Worm (Caenorhabditis elegans): ENCODE data around the gene R02F2.5.

R02F2.5 gene

DNA sequence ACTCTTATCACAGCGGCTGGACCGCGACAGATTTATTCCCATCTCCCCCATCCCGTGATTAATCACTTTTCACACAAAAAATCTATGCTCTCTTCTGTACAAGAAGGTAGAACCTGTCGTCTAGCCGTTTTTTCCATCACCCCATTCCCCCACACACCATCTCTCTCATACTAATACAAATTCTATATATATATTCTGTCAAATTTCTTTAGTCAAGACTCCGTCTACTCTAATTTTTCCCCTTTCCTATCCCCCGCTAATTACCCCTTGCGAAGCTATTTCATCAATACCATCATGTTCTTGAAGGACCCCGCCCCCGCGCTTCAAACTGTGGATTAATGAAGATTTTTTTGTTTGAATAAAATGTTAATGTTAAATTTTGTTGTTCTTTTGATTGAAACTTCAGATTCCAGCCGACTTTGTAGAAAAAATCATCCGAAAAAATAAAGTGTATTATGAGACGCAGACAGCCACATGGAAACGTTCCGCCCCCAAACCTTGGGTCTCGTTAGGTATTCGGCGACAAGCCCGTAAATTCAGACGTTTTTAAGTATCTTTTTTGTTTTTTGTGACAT lies 27.0 kb downstream of the R02F2.5 start (continued):
- TF ChIP-seq unc-130 (GFP tag; optimal IDR thresholded peaks at IDR 0.05) = no peak
- peak in 1 of 3 experiments; percentile 9 for TF ChIP-seq lin-35 (GFP tag; optimal IDR thresholded peaks at IDR 0.05)
- no peak for TF ChIP-seq lsy-27 (tag; optimal IDR thresholded peaks at IDR 0.05; ENCODE audit: borderline replicate concordance, insufficient read depth)
- TF ChIP-seq ztf-3 (GFP tag; optimal IDR thresholded peaks at IDR 0.05) = peak; percentile 48
- TF ChIP-seq mes-4 (tag; optimal IDR thresholded peaks at IDR 0.05) = no peak
- TF ChIP-seq F10E7.11 (tag; optimal IDR thresholded peaks at IDR 0.05) = peak; percentile 65
- no peak for TF ChIP-seq F49E8.2 (tag; optimal IDR thresholded peaks at IDR 0.05; ENCODE audit: insufficient read depth)
- peak; percentile 89; the same call in 1 of the 2 replicates for TF ChIP-seq Y53G8AR.9 (GFP tag; conservative IDR thresholded peaks at IDR 0.05)
- no peak for TF ChIP-seq C17E4.6 (GFP tag; IDR thresholded peaks at IDR 0.05)
- TF ChIP-seq him-1 (tag; optimal IDR thresholded peaks at IDR 0.05) = no peak
- no peak for TF ChIP-seq snpc-4 (GFP tag; optimal IDR thresholded peaks at IDR 0.05)
- TF ChIP-seq snpc-4 (tag; optimal IDR thresholded peaks at IDR 0.05) = peak in 1 of 4 experiments; percentile 12
- no peak for TF ChIP-seq akir-1 (GFP tag; optimal IDR thresholded peaks at IDR 0.05)
- no peak for TF ChIP-seq ccch-3 (GFP tag; optimal IDR thresholded peaks at IDR 0.05)
- TF ChIP-seq tbp1 (GFP tag; optimal IDR thresholded peaks at IDR 0.05) = no peak
- TF ChIP-seq rpc-1 (optimal IDR thresholded peaks at IDR 0.05) = no peak
- TF ChIP-seq rpc-1 (tag; optimal IDR thresholded peaks at IDR 0.05) = no peak
- no peak for TF ChIP-seq lsl-1 (GFP tag; optimal IDR thresholded peaks at IDR 0.05)
- peak; percentile 22 for TF ChIP-seq attf-5 (GFP tag; optimal IDR thresholded peaks at IDR 0.05)
- no peak; the same call in 1 of the 2 replicates for TF ChIP-seq hmg-1.2 (GFP tag; IDR thresholded peaks at IDR 0.05)
- no peak for TF ChIP-seq unc-62 (GFP tag; optimal IDR thresholded peaks at IDR 0.05)
- peak; percentile 63 for TF ChIP-seq Y56A3A.18 (GFP tag; IDR thresholded peaks at IDR 0.05)
- TF ChIP-seq efl-1 (GFP tag; optimal IDR thresholded peaks at IDR 0.05) = no peak
- no peak for TF ChIP-seq lin-40 (tag; optimal IDR thresholded peaks at IDR 0.05)
- no peak for TF ChIP-seq egl-18 (GFP tag; IDR thresholded peaks at IDR 0.05)
- TF ChIP-seq lir-1 (GFP tag; conservative IDR thresholded peaks at IDR 0.05) = 0 out of 2 replicates have a peak, but pooled peaks have one; percentile 12
- TF ChIP-seq Y67H2A.10 (GFP tag; conservative IDR thresholded peaks at IDR 0.05) = no peak
- no peak for TF ChIP-seq B0019.2 (GFP tag; conservative IDR thresholded peaks at IDR 0.05)
- no peak for TF ChIP-seq F57A8.1 (GFP tag; optimal IDR thresholded peaks at IDR 0.05)
- no peak for TF ChIP-seq nfya-1 (tag; optimal IDR thresholded peaks at IDR 0.05; ENCODE audit: borderline replicate concordance, insufficient read depth)
- TF ChIP-seq madf-3 (GFP tag; IDR thresholded peaks at IDR 0.05) = no peak
- no peak for TF ChIP-seq aptf-2 (GFP tag; conservative IDR thresholded peaks at IDR 0.05)
- TF ChIP-seq ekl-4 (GFP tag; IDR thresholded peaks at IDR 0.05) = peak; percentile 85
- TF ChIP-seq F23B12.7 (tag; optimal IDR thresholded peaks at IDR 0.05; ENCODE audit: insufficient read depth) = no peak
- TF ChIP-seq madf-6 (GFP tag; IDR thresholded peaks at IDR 0.05) = peak; percentile 46; the same call in 1 of the 2 replicates
- TF ChIP-seq ceh-58 (GFP tag; IDR thresholded peaks at IDR 0.05) = no peak
- TF ChIP-seq sptf-2 (GFP tag; optimal IDR thresholded peaks at IDR 0.05) = no peak
- TF ChIP-seq F52B5.7 (tag; optimal IDR thresholded peaks at IDR 0.05) = no peak
- TF ChIP-seq ztf-25 (GFP tag; IDR thresholded peaks at IDR 0.05) = no peak
- TF ChIP-seq ztf-28 (GFP tag; IDR thresholded peaks at IDR 0.05) = no peak
- TF ChIP-seq xnd-1 (tag; optimal IDR thresholded peaks at IDR 0.05) = no peak
- TF ChIP-seq chd-7 (tag; optimal IDR thresholded peaks at IDR 0.05) = peak; percentile 65
- no peak for TF ChIP-seq sdz-38 (tag; optimal IDR thresholded peaks at IDR 0.05)
- no peak for TF ChIP-seq K12H6.12 (tag; optimal IDR thresholded peaks at IDR 0.05)
- TF ChIP-seq ztf-22 (GFP tag; optimal IDR thresholded peaks at IDR 0.05) = no peak
- peak; percentile 4; the same call in 1 of the 2 replicates for TF ChIP-seq egrh-3 (GFP tag; IDR thresholded peaks at IDR 0.05)
- no peak for TF ChIP-seq snpc-1.1 (tag; optimal IDR thresholded peaks at IDR 0.05; ENCODE audit: insufficient read depth)
- no peak for TF ChIP-seq ceh-27 (GFP tag; optimal IDR thresholded peaks at IDR 0.05)

Data from whole organism, young adult.